Fruit fly (Drosophila melanogaster) whole organism, embryonic: Measurements from ENCODE around the gene Mkp3.

Source experiments
- Abd-B ChIP-seq: fragments of 200-800 bp; sonication (Bioruptor generic); optimal IDR thresholded peaks from 2 replicates; lab custom pipeline; 2018; ENCODE audit warnings: missing biosample characterization, mild to moderate bottlenecking, missing genetic modification characterization, moderate library complexity
- CG10431 ChIP-seq: fragments of 200-800 bp; sonication (Bioruptor generic); optimal IDR thresholded peaks from 3 replicates; lab custom pipeline; 2018; ENCODE audit warnings: missing biosample characterization, mild to moderate bottlenecking, missing genetic modification characterization
- CG10565 ChIP-seq: fragments of 200-800 bp; sonication (Bioruptor generic); optimal IDR thresholded peaks from 3 replicates; lab custom pipeline; 2016; ENCODE audit warnings: missing biosample characterization, mild to moderate bottlenecking, missing genetic modification characterization
- CG10654 ChIP-seq: fragments of 200-800 bp; sonication (Bioruptor generic); optimal IDR thresholded peaks from 2 replicates; lab custom pipeline; 2016; ENCODE audit warnings: missing biosample characterization, missing genetic modification characterization
- CG13123 ChIP-seq: fragments of 200-800 bp; sonication (Bioruptor generic); optimal IDR thresholded peaks from 2 replicates; lab custom pipeline; 2016; ENCODE audit warnings: missing biosample characterization, missing genetic modification characterization
- CG13624 ChIP-seq: fragments of 200-800 bp; sonication (Bioruptor generic); optimal IDR thresholded peaks from 2 replicates; lab custom pipeline; 2016; ENCODE audit warnings: missing biosample characterization, missing genetic modification characterization
- CG14860 ChIP-seq: fragments of 200-800 bp; sonication (Bioruptor generic); IDR thresholded peaks from 3 replicates; pipeline ENCODE4 v1.3.6; 2022; ENCODE audit warnings: missing biosample characterization, missing genetic modification characterization; ENCODE audit not compliant: partially characterized antibody
- CG15073 ChIP-seq: fragments of 200-800 bp; sonication (Bioruptor generic); optimal IDR thresholded peaks from 2 replicates; lab custom pipeline; 2016; ENCODE audit warnings: missing biosample characterization, missing genetic modification characterization
- CG16779 ChIP-seq: fragments of 200-800 bp; sonication (Bioruptor generic); IDR thresholded peaks from 2 replicates; pipeline ENCODE4 v1.3.6; 2022; ENCODE audit warnings: missing biosample characterization, missing genetic modification characterization
- CG17361 ChIP-seq: fragments of 200-800 bp; sonication (Bioruptor generic); IDR thresholded peaks from 3 replicates; pipeline ENCODE4 v1.3.6; 2022; ENCODE audit warnings: missing biosample characterization, missing genetic modification characterization
- CG17385 ChIP-seq: fragments of 200-800 bp; sonication (Bioruptor generic); optimal IDR thresholded peaks from 3 replicates; lab custom pipeline; 2018; ENCODE audit warnings: missing biosample characterization, mild to moderate bottlenecking, missing genetic modification characterization
- CG17912 ChIP-seq: fragments of 200-800 bp; sonication (Bioruptor generic); optimal IDR thresholded peaks from 2 replicates; lab custom pipeline; 2018; ENCODE audit warnings: missing biosample characterization, mild to moderate bottlenecking, missing genetic modification characterization
- CG18011 ChIP-seq: fragments of 200-800 bp; sonication (Bioruptor generic); optimal IDR thresholded peaks from 2 replicates; lab custom pipeline; 2017; ENCODE audit warnings: missing biosample characterization, missing genetic modification characterization, mild to moderate bottlenecking, moderate library complexity, missing genotype
- CG2678 ChIP-seq: fragments of 200-800 bp; sonication (Bioruptor generic); optimal IDR thresholded peaks from 3 replicates; lab custom pipeline; 2019; ENCODE audit warnings: missing biosample characterization, mild to moderate bottlenecking, missing genetic modification characterization, moderate library complexity
- CG30403 ChIP-seq: fragments of 200-800 bp; sonication (Bioruptor generic); optimal IDR thresholded peaks from 3 replicates; lab custom pipeline; 2016; ENCODE audit warnings: missing biosample characterization, missing genetic modification characterization
- CG4360 ChIP-seq: fragments of 200-800 bp; sonication (Bioruptor generic); IDR thresholded peaks from 2 replicates; pipeline ENCODE4 v1.3.6; 2022; ENCODE audit warnings: missing biosample characterization, missing genetic modification characterization
- CG8765 ChIP-seq: fragments of 200-800 bp; sonication (Bioruptor generic); IDR thresholded peaks from 2 replicates; pipeline ENCODE4 v1.3.6; 2022; ENCODE audit warnings: missing biosample characterization, missing genetic modification characterization
- CG9215 ChIP-seq: fragments of 200-800 bp; sonication (Bioruptor generic); IDR thresholded peaks from 2 replicates; pipeline ENCODE4 v1.3.6; 2022; ENCODE audit warnings: missing biosample characterization, missing genetic modification characterization
- CG9437 ChIP-seq: fragments of 200-800 bp; sonication (Bioruptor generic); optimal IDR thresholded peaks from 2 replicates; lab custom pipeline; 2018; ENCODE audit warnings: missing biosample characterization, mild to moderate bottlenecking, missing genetic modification characterization
- Chrac-16 ChIP-seq: fragments of 200-800 bp; sonication (Bioruptor generic); optimal IDR thresholded peaks from 3 replicates; lab custom pipeline; 2016; ENCODE audit warnings: missing biosample characterization, missing genetic modification characterization
- Hand ChIP-seq: fragments of 200-800 bp; sonication (Bioruptor generic); optimal IDR thresholded peaks from 2 replicates; lab custom pipeline; 2017; ENCODE audit warnings: mild to moderate bottlenecking, missing biosample characterization, missing genetic modification reagents, missing genetic modification characterization
- Hr78 ChIP-seq, 2 experiments: fragments of 200-800 bp in 1 of 2; fragments of >200 bp in 1 of 2; sonication (Bioruptor generic) in 1 of 2; optimal IDR thresholded peaks; 2 replicates each; lab custom pipeline; 2017 to 2019; ENCODE audit warnings: missing biosample characterization in 2 of 2, missing genetic modification characterization in 2 of 2, mild to moderate bottlenecking in 1 of 2, moderate library complexity in 1 of 2
- Jarid2 ChIP-seq: fragments of 200-800 bp; sonication (Bioruptor generic); optimal IDR thresholded peaks from 3 replicates; lab custom pipeline; 2017; ENCODE audit warnings: mild to moderate bottlenecking, missing biosample characterization, missing genetic modification reagents, missing genetic modification characterization
- Lpt ChIP-seq: fragments of >200 bp; optimal IDR thresholded peaks from 2 replicates; lab custom pipeline; 2018; ENCODE audit warnings: missing biosample characterization, missing genetic modification characterization
- Pdp1 ChIP-seq, 2 experiments: fragments of 200-800 bp; sonication (Bioruptor generic); optimal IDR thresholded peaks; 3 replicates each; lab custom pipeline; 2016; ENCODE audit warnings: missing biosample characterization in 2 of 2, missing genetic modification characterization in 2 of 2, mild to moderate bottlenecking in 1 of 2, moderate library complexity in 1 of 2
- az2 ChIP-seq: fragments of 200-800 bp; sonication (Bioruptor generic); optimal IDR thresholded peaks from 3 replicates; lab custom pipeline; 2016; ENCODE audit warnings: missing biosample characterization, missing genetic modification characterization
- bbx ChIP-seq: fragments of 200-800 bp; sonication (Bioruptor generic); IDR thresholded peaks from 2 replicates; pipeline ENCODE4 v1.3.6; 2022; ENCODE audit warnings: missing biosample characterization, missing genetic modification characterization; ENCODE audit not compliant: partially characterized antibody
- chn ChIP-seq: fragments of 200-800 bp; sonication (Bioruptor generic); optimal IDR thresholded peaks from 2 replicates; lab custom pipeline; 2016; ENCODE audit warnings: missing biosample characterization, missing genetic modification characterization
- emc ChIP-seq: fragments of 200-800 bp; sonication (Bioruptor generic); optimal IDR thresholded peaks from 2 replicates; lab custom pipeline; 2016; ENCODE audit warnings: missing biosample characterization, missing genetic modification characterization
- eve ChIP-seq, 2 experiments: fragments of >200 bp; optimal IDR thresholded peaks; 2 replicates each; lab custom pipeline; 2017; ENCODE audit warnings: missing biosample characterization in 2 of 2, missing genetic modification characterization in 2 of 2
- fd102C ChIP-seq: fragments of 200-800 bp; sonication (Bioruptor generic); optimal IDR thresholded peaks from 2 replicates; lab custom pipeline; 2018; ENCODE audit warnings: missing biosample characterization, mild to moderate bottlenecking, missing genetic modification characterization, moderate library complexity
- fd3F ChIP-seq: fragments of 200-800 bp; sonication (Bioruptor generic); optimal IDR thresholded peaks from 2 replicates; lab custom pipeline; 2018; ENCODE audit warnings: missing biosample characterization, mild to moderate bottlenecking, missing genetic modification characterization, moderate library complexity
- fd96Cb ChIP-seq: fragments of 200-800 bp; sonication (Bioruptor generic); optimal IDR thresholded peaks from 2 replicates; lab custom pipeline; 2018; ENCODE audit warnings: missing biosample characterization, mild to moderate bottlenecking, missing genetic modification characterization, moderate library complexity
- hbn ChIP-seq: fragments of 200-800 bp; sonication (Bioruptor generic); IDR thresholded peaks from 2 replicates; pipeline ENCODE4 v1.3.6; 2022; ENCODE audit warnings: missing biosample characterization, missing genetic modification characterization; ENCODE audit not compliant: partially characterized antibody
- klu ChIP-seq: fragments of 200-800 bp; sonication (Bioruptor generic); IDR thresholded peaks from 2 replicates; pipeline ENCODE4 v1.3.6; 2022; ENCODE audit warnings: missing biosample characterization, missing genetic modification characterization
- mirr ChIP-seq: fragments of 200-800 bp; sonication (Bioruptor generic); optimal IDR thresholded peaks from 3 replicates; lab custom pipeline; 2018; ENCODE audit warnings: missing biosample characterization, mild to moderate bottlenecking, missing genetic modification characterization
- nmo ChIP-seq: fragments of 200-800 bp; sonication (Bioruptor generic); optimal IDR thresholded peaks from 2 replicates; lab custom pipeline; 2018; ENCODE audit warnings: missing biosample characterization, mild to moderate bottlenecking, missing genetic modification characterization, moderate library complexity
- org-1 ChIP-seq: fragments of 200-800 bp; sonication (Bioruptor generic); optimal IDR thresholded peaks from 2 replicates; lab custom pipeline; 2017; ENCODE audit warnings: missing biosample characterization, missing genetic modification characterization
- prd ChIP-seq, 3 experiments: fragments of >200 bp in 2 of 3; fragments of 200-800 bp in 1 of 3; sonication (Bioruptor generic) in 1 of 3; optimal IDR thresholded peaks in 2 of 3; IDR thresholded peaks in 1 of 3; 2 replicates in 2 of 3; 3 replicates in 1 of 3; pipeline versions ENCODE4 v1.3.6 to Lab custom; 2017 to 2022; ENCODE audit warnings: missing biosample characterization in 1 of 3, missing genetic modification characterization in 1 of 3
- pzg ChIP-seq: fragments of 200-800 bp; sonication (Bioruptor generic); optimal IDR thresholded peaks from 3 replicates; lab custom pipeline; 2018; ENCODE audit warnings: missing biosample characterization, mild to moderate bottlenecking, missing genetic modification characterization, moderate library complexity
- ro ChIP-seq: fragments of 200-800 bp; sonication (Bioruptor generic); IDR thresholded peaks from 2 replicates; pipeline ENCODE4 v1.3.6; 2022; ENCODE audit warnings: missing biosample characterization, missing genetic modification characterization
- schlank ChIP-seq: fragments of 200-800 bp; sonication (Bioruptor generic); optimal IDR thresholded peaks from 2 replicates; lab custom pipeline; 2018; ENCODE audit warnings: missing biosample characterization, mild to moderate bottlenecking, missing genetic modification characterization
- sna ChIP-seq: fragments of 200-800 bp; sonication (Bioruptor generic); IDR thresholded peaks from 2 replicates; pipeline ENCODE4 v1.3.6; 2022; ENCODE audit warnings: missing biosample characterization, missing genetic modification characterization; ENCODE audit not compliant: partially characterized antibody
- sqz ChIP-seq: fragments of 200-800 bp; sonication (Bioruptor generic); optimal IDR thresholded peaks from 3 replicates; lab custom pipeline; 2018; ENCODE audit warnings: missing biosample characterization, mild to moderate bottlenecking, missing genetic modification characterization
- stc ChIP-seq: fragments of 200-800 bp; sonication (Bioruptor generic); IDR thresholded peaks from 2 replicates; pipeline ENCODE4 v1.3.6; 2022; ENCODE audit warnings: missing biosample characterization, missing genetic modification characterization
- stwl ChIP-seq: fragments of 200-800 bp; sonication (Bioruptor generic); optimal IDR thresholded peaks from 3 replicates; lab custom pipeline; 2018; ENCODE audit warnings: missing biosample characterization, mild to moderate bottlenecking, missing genetic modification characterization, moderate library complexity
- tin ChIP-seq: fragments of 200-800 bp; sonication (Bioruptor generic); optimal IDR thresholded peaks from 3 replicates; lab custom pipeline; 2016; ENCODE audit warnings: missing biosample characterization, missing genetic modification characterization
- tio ChIP-seq: fragments of 200-800 bp; sonication (Bioruptor generic); optimal IDR thresholded peaks from 2 replicates; lab custom pipeline; 2017; ENCODE audit warnings: missing biosample characterization, missing genetic modification characterization, inconsistent platforms

Gene Mkp3

dm6 chr3L:19079798-19080691 lies 6.2 kb downstream of the Mkp3 start (continued):
- peak; percentile 12 for TF ChIP-seq fd3F (GFP tag; lab: Kevin White, UChicago)
- TF ChIP-seq Abd-B (GFP tag; lab: Kevin White, UChicago) = no peak
- no peak for TF ChIP-seq ro (GFP tag; lab: Robert Waterston, UW)
- no peak for TF ChIP-seq Lpt (GFP tag; lab: Kevin White, UChicago)
- TF ChIP-seq klu (GFP tag; lab: Robert Waterston, UW) = no peak
- TF ChIP-seq fd102C (GFP tag; lab: Kevin White, UChicago) = no peak
- no peak for TF ChIP-seq CG10565 (GFP tag; lab: Kevin White, UChicago)
- TF ChIP-seq stc (GFP tag; lab: Robert Waterston, UW) = no peak
- TF ChIP-seq Jarid2 (GFP tag; lab: Kevin White, UChicago) = no peak
- TF ChIP-seq CG17912 = no peak
- no peak for TF ChIP-seq schlank
- TF ChIP-seq Hr78 (GFP tag; optimal IDR thresholded peaks at IDR 0.05; lab: Kevin White, UChicago) = no peak
- TF ChIP-seq chn = no peak
- TF ChIP-seq CG2678 = peak; percentile 64
- TF ChIP-seq stwl (tag; lab: Kevin White, UChicago) = no peak
- no peak for TF ChIP-seq CG13624 (GFP tag; lab: Kevin White, UChicago)
- TF ChIP-seq mirr (GFP tag; lab: Kevin White, UChicago) = no peak
- TF ChIP-seq org-1 = peak; percentile 56
- TF ChIP-seq tin (GFP tag; lab: Kevin White, UChicago) = peak; percentile 23
- TF ChIP-seq CG15073 = no peak
- TF ChIP-seq prd (optimal IDR thresholded peaks at IDR 0.05; lab: Kevin White, UChicago) = no peak
- peak; percentile 18; the same call in 1 of the 3 replicates for TF ChIP-seq prd (GFP tag; IDR thresholded peaks at IDR 0.05; lab: Robert Waterston, UW)
- TF ChIP-seq bbx (GFP tag; lab: Robert Waterston, UW) = no peak
- no peak for TF ChIP-seq CG13123 (GFP tag; lab: Kevin White, UChicago)
- peak; percentile 40 for TF ChIP-seq CG9437
- TF ChIP-seq fd96Cb (tag; lab: Kevin White, UChicago) = peak; percentile 21
- no peak for TF ChIP-seq CG14860 (GFP tag; lab: Robert Waterston, UW)
- no peak for TF ChIP-seq Hand
- no peak for TF ChIP-seq CG9215 (GFP tag; lab: Robert Waterston, UW)
- TF ChIP-seq CG8765 (GFP tag; lab: Robert Waterston, UW) = no peak
- TF ChIP-seq tio (GFP tag; lab: Kevin White, UChicago) = peak; percentile 7
- no peak for TF ChIP-seq emc (GFP tag; lab: Kevin White, UChicago)
- TF ChIP-seq CG4360 (GFP tag; lab: Robert Waterston, UW) = no peak
- no peak for TF ChIP-seq CG10431 (GFP tag; lab: Kevin White, UChicago)
- TF ChIP-seq CG10654 (GFP tag; lab: Kevin White, UChicago) = no peak
- no peak for TF ChIP-seq Chrac-16
- peak; percentile 44 for TF ChIP-seq nmo (GFP tag; lab: Kevin White, UChicago)
- TF ChIP-seq sna (GFP tag; lab: Robert Waterston, UW) = no peak
- TF ChIP-seq az2 (GFP tag; lab: Kevin White, UChicago) = peak; percentile 30
- TF ChIP-seq hbn (GFP tag; lab: Robert Waterston, UW) = no peak
- TF ChIP-seq sqz = no peak
- peak; percentile 14 for TF ChIP-seq CG17385 (GFP tag; lab: Kevin White, UChicago)
- peak; percentile 65; the same call in 2 of the 3 replicates for TF ChIP-seq CG17361 (GFP tag; lab: Robert Waterston, UW)
- TF ChIP-seq Pdp1 (GFP tag; optimal IDR thresholded peaks at IDR 0.05; lab: Kevin White, UChicago) = peak; percentile 13 to 30
- TF ChIP-seq CG16779 (GFP tag; lab: Robert Waterston, UW) = no peak
- TF ChIP-seq CG30403 = peak; percentile 56
- no peak for TF ChIP-seq CG18011 (GFP tag; lab: Kevin White, UChicago)
- TF ChIP-seq eve (GFP tag; optimal IDR thresholded peaks at IDR 0.05; lab: Kevin White, UChicago) = peak in 1 of 2 experiments; percentile 78
- no peak for TF ChIP-seq pzg (GFP tag; lab: Kevin White, UChicago)
